Worm (Caenorhabditis elegans): Measurements from ENCODE around the gene slcf-1.

DNA sequence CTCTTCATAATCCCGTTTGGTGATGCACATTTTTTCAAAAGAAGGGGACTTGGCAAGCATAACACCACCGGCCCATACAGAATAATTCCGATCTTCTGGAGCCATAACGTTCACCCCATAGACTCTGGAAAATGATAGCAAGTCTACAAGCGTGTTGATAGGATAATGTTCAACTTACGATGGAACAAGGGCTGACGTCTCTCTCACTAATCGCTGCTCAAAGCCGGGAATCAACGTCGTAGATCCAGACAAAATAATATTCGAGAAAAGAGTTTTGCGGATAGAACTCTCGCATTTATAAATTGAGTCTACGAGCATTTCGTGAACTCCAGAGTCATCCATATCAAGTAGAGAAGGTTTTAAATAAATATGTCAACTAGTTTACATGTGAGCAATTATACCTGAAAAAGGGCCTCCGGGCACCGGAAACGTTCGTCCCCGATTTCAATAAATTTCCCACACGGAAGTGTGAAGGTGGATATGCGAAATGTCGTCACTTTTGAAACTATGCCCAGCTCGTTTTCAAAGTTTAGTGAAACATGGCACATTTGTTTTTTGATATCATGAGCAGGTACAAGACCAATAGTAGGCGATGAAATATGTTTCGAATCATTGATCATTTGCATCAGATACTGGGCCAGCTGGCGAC lies 37.1 kb upstream of the slcf-1 start:
- no peak for TF ChIP-seq med-1 (GFP tag; optimal IDR thresholded peaks at IDR 0.05; ENCODE audit: insufficient read depth)
- no peak for TF ChIP-seq klf-2 (GFP tag; conservative IDR thresholded peaks at IDR 0.05)
- TF ChIP-seq tab-1 (GFP tag; IDR thresholded peaks at IDR 0.05), result no peak
- no peak for TF ChIP-seq T22C8.4 (GFP tag; IDR thresholded peaks at IDR 0.05)
- no peak for TF ChIP-seq ref-1 (GFP tag; conservative IDR thresholded peaks at IDR 0.05)
- no peak for TF ChIP-seq flt-1 (GFP tag; IDR thresholded peaks at IDR 0.05)
- TF ChIP-seq ztf-23 (GFP tag; IDR thresholded peaks at IDR 0.05), result no peak
- TF ChIP-seq cog-1 (tag; optimal IDR thresholded peaks at IDR 0.05), result no peak

Data from whole organism, midembryonic.